Worm (Caenorhabditis elegans) whole organism, L2 larva: ENCODE results near the gene F21D9.11.

ENCODE experiments used
- mbf-1 ChIP-seq: sonication (generic microtip); optimal IDR thresholded peaks from 2 replicates; lab custom pipeline; 2017; ENCODE audit warnings: missing biosample characterization, missing genetic modification characterization
- ztf-1 ChIP-seq: fragments of 200-800 bp; sonication (Bioruptor generic); conservative IDR thresholded peaks from 2 replicates; pipeline ENCODE4 v1.3.6; 2022; ENCODE audit warnings: missing genetic modification characterization, missing compliant biosample characterization

- TF ChIP-seq mbf-1 (tag; lab: Kevin White, UChicago) (no peak), ztf-1 (GFP tag; lab: Robert Waterston, UW) (no peak)
Measured at ce11 chrV:19250983-19251382, 961 bp upstream of the F21D9.11 start, which contains the start of gene str-81.
